Worm (Caenorhabditis elegans) whole organism, early embryonic: ENCODE data around the gene Y37H2A.12.

Experiments
- B0310.2 ChIP-seq: sonication (generic microtip); optimal IDR thresholded peaks from 2 replicates; lab custom pipeline; 2016; ENCODE audit warnings: mild to moderate bottlenecking, missing genetic modification characterization, missing compliant biosample characterization
- F13C5.2 ChIP-seq: sonication (generic microtip); optimal IDR thresholded peaks from 2 replicates; lab custom pipeline; 2017; ENCODE audit warnings: mild to moderate bottlenecking, missing genetic modification characterization, inconsistent platforms, missing compliant biosample characterization
- aly-1 ChIP-seq: sonication (generic microtip); optimal IDR thresholded peaks from 2 replicates; lab custom pipeline; 2016; ENCODE audit warnings: missing genetic modification characterization, missing compliant biosample characterization
- ama-1 ChIP-seq: fragments of 150-350 bp; optimal IDR thresholded peaks from 2 replicates; lab custom pipeline; 2014
- ceh-13 ChIP-seq: fragments of 200-800 bp; sonication (Bioruptor generic); optimal IDR thresholded peaks from 2 replicates; lab custom pipeline; 2018; ENCODE audit warnings: mild to moderate bottlenecking, missing genetic modification characterization, missing compliant biosample characterization
- ceh-36 ChIP-seq: sonication (generic microtip); optimal IDR thresholded peaks from 2 replicates; lab custom pipeline; 2016; ENCODE audit warnings: missing genetic modification characterization, inconsistent platforms, missing compliant biosample characterization
- ets-7 ChIP-seq: sonication (generic microtip); optimal IDR thresholded peaks from 2 replicates; lab custom pipeline; 2016; ENCODE audit warnings: missing genotype, missing genetic modification characterization, missing compliant biosample characterization
- flt-1 ChIP-seq: fragments of 200-800 bp; sonication (Bioruptor generic); IDR thresholded peaks from 2 replicates; pipeline ENCODE4 v1.3.6; 2022; ENCODE audit warnings: missing genetic modification characterization, missing compliant biosample characterization
- hmbx-1 ChIP-seq: sonication (generic microtip); optimal IDR thresholded peaks from 2 replicates; lab custom pipeline; 2016; ENCODE audit warnings: mild to moderate bottlenecking, missing genetic modification characterization, missing compliant biosample characterization
- hmg-4 ChIP-seq: fragments of 200-800 bp; sonication (Bioruptor generic); optimal IDR thresholded peaks from 2 replicates; lab custom pipeline; 2018; ENCODE audit warnings: mild to moderate bottlenecking, missing genetic modification characterization, missing compliant biosample characterization
- hnd-1 ChIP-seq: sonication (generic microtip); optimal IDR thresholded peaks from 2 replicates; lab custom pipeline; 2016; ENCODE audit warnings: missing genetic modification characterization, missing compliant biosample characterization
- pes-1 ChIP-seq: fragments of 200-800 bp; sonication (Bioruptor generic); IDR thresholded peaks from 2 replicates; pipeline ENCODE4 v1.3.6; 2022; ENCODE audit warnings: missing genetic modification reagents, missing genetic modification characterization, missing compliant biosample characterization
- scrt-1 ChIP-seq: fragments of 200-800 bp; sonication (Bioruptor generic); IDR thresholded peaks from 2 replicates; pipeline ENCODE4 v1.3.6; 2022; ENCODE audit warnings: missing genetic modification characterization, missing compliant biosample characterization
- sea-1 ChIP-seq: fragments of 200-800 bp; sonication (Bioruptor generic); conservative IDR thresholded peaks from 2 replicates; pipeline ENCODE4 v1.3.6; 2022; ENCODE audit warnings: missing genetic modification characterization, missing compliant biosample characterization
- tbx-11 ChIP-seq: fragments of 200-800 bp; sonication (Bioruptor generic); IDR thresholded peaks from 2 replicates; pipeline ENCODE4 v1.3.6; 2022; ENCODE audit warnings: missing genetic modification characterization, missing compliant biosample characterization
- tbx-37 ChIP-seq: fragments of 200-800 bp; sonication (Bioruptor generic); conservative IDR thresholded peaks from 2 replicates; pipeline ENCODE4 v1.3.6; 2022; ENCODE audit warnings: missing genetic modification reagents, missing genetic modification characterization, missing compliant biosample characterization
- tra-4 ChIP-seq: sonication (generic microtip); optimal IDR thresholded peaks from 2 replicates; lab custom pipeline; 2017; ENCODE audit warnings: missing genetic modification characterization, missing compliant biosample characterization

Y37H2A.12 gene

ce11 chrV:18086174-18086661, 44.7 kb downstream of the Y37H2A.12 start, which contains the start of gene Y59A8B.12:
Gene Y59A8B.12 (minus strand): TSS chrV:18086224.
- TF ChIP-seq scrt-1 (GFP tag; lab: Robert Waterston, UW) (no peak), aly-1 (tag; lab: Kevin White, UChicago) (no peak), tbx-11 (GFP tag; lab: Robert Waterston, UW) (no peak), ama-1 (lab: Kevin White, UChicago) (no peak), sea-1 (GFP tag; lab: Robert Waterston, UW) (no peak), ceh-13 (GFP tag; lab: Kevin White, UChicago) (no peak), F13C5.2 (tag; lab: Kevin White, UChicago) (no peak), flt-1 (GFP tag; lab: Robert Waterston, UW) (no peak), tbx-37 (GFP tag; lab: Robert Waterston, UW) (no peak), tra-4 (tag; lab: Kevin White, UChicago) (no peak), pes-1 (no peak), hmbx-1 (no peak), ceh-36 (tag; lab: Kevin White, UChicago) (no peak), hnd-1 (no peak), ets-7 (tag; lab: Kevin White, UChicago) (no peak), hmg-4 (no peak)

DNA sequence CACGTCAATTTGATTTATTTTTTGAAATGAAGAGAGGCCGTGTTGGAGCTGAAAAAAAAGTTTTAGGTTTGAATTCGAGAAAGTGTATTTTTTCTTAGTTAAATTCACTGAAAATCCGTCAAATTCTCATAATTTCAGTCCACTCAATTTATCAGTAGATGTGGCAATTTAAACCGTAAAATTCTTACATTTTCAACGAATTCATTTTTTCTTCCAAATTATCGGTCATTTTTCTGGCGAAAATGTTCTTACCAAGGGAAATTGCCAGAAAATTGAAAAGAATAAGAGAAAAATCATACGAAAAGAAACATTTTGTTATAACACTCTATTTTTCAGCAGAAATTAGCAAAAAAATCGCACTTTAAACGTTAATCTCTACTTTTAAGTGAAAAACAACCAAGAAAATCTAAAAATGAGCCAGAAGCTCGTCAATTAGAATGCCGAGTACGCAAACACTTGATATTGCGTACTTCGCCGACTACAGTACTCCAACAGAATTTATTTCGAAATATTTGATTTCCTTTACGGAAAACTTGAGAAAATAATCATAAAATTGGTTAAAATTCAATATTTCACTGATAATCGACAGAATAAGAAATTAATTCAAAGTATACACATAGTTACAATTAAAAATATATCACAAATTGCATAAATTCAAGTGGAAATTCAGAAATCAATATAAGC, 45.6 kb downstream of the Y37H2A.12 start, which contains the start of gene fbxa-106:
Gene fbxa-106 (minus strand): TSS at position 51 of the 684 bp plus-strand sequence.
- no peak for TF ChIP-seq sea-1 (GFP tag; lab: Robert Waterston, UW)
- no peak for TF ChIP-seq flt-1 (GFP tag; lab: Robert Waterston, UW)
- TF ChIP-seq tbx-37 (GFP tag; lab: Robert Waterston, UW) = no peak
- no peak for TF ChIP-seq F13C5.2 (tag; lab: Kevin White, UChicago)
- TF ChIP-seq ceh-36 (tag; lab: Kevin White, UChicago) = no peak
- TF ChIP-seq aly-1 (tag; lab: Kevin White, UChicago) = no peak
- TF ChIP-seq scrt-1 (GFP tag; lab: Robert Waterston, UW) = no peak
- TF ChIP-seq tbx-11 (GFP tag; lab: Robert Waterston, UW) = no peak
- no peak for TF ChIP-seq hnd-1
- TF ChIP-seq pes-1 = no peak

DNA sequence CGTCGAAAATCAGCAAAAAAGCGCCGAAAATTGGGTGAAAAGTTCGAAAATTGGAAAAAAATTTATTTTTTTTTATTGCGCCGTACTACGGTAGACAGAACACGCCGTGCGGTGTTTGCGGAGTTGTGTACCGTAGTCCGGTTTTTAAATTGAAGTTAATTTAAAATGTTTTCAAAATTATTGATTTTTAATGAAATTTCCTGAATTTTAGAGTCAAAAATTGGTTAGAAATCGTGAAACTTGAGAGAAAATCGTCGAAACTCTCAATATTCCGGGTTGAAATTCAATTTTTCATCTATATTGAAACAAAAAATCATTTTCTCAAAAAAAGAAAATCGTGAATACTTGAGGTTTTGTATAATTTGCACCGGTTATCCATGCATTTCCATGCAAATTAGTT, 49.1 kb downstream of the Y37H2A.12 start, which contains the start of gene nova-1:
Gene nova-1 (minus strand): TSS at position 101 of the 400 bp plus-strand sequence.
- TF ChIP-seq hmg-4 = no peak
- TF ChIP-seq pes-1 = no peak
- no peak for TF ChIP-seq tbx-11 (GFP tag; lab: Robert Waterston, UW)
- no peak for TF ChIP-seq ceh-13 (GFP tag; lab: Kevin White, UChicago)
- TF ChIP-seq ets-7 (tag; lab: Kevin White, UChicago) = no peak
- no peak for TF ChIP-seq hmbx-1
- TF ChIP-seq B0310.2 (tag; lab: Kevin White, UChicago) = no peak
- TF ChIP-seq ama-1 (lab: Kevin White, UChicago) = no peak
- TF ChIP-seq hnd-1 = no peak
- TF ChIP-seq tra-4 (tag; lab: Kevin White, UChicago) = no peak
- TF ChIP-seq scrt-1 (GFP tag; lab: Robert Waterston, UW) = no peak
- no peak for TF ChIP-seq tbx-37 (GFP tag; lab: Robert Waterston, UW)
- TF ChIP-seq aly-1 (tag; lab: Kevin White, UChicago) = no peak
- TF ChIP-seq flt-1 (GFP tag; lab: Robert Waterston, UW) = no peak
- TF ChIP-seq ceh-36 (tag; lab: Kevin White, UChicago) = no peak
- TF ChIP-seq F13C5.2 (tag; lab: Kevin White, UChicago) = no peak
- TF ChIP-seq sea-1 (GFP tag; lab: Robert Waterston, UW) = no peak
